Fruit fly (Drosophila melanogaster): ENCODE results near the gene pira.

pira gene

DNA sequence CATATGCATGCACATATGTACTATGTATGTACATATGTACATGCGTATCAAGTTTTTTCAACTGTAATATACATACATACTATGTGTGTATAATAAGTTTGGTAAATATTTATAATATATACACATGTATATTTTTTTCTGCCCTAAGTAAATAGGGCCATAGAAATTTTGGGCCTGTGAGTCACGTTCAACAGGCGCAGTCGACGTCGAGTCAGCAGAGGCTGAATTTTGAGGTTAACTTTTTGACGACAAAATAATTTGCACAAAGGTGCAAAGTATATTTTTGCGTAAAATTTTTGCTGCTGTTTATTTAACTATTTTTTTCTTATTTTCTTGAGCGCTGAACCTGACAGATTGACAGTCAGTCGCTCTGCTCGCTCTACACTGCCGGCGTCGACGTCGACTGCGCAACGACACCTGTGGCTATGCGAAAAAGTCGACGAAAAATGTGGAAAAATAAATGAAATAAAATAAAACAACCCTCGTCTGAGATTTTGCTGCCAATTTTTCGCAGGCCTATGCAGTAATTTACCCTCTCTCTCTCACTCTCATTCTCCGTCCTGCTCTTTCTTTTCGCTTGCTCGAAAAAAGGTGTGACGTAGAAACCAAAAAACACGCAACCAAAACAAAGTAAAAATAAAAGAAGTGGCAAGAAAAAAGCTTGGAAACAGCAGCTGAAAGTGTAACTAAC lies 13.4 kb downstream of the pira start (continued):
- peak; percentile 24 for TF ChIP-seq CG6813 (GFP tag; optimal IDR thresholded peaks at IDR 0.05)
- TF ChIP-seq rib (GFP tag; IDR thresholded peaks at IDR 0.05): 0 out of 2 replicates have a peak, but pooled peaks have one; percentile 16
- no peak for TF ChIP-seq CG2875 (GFP tag; optimal IDR thresholded peaks at IDR 0.05)
- peak; percentile 6 for TF ChIP-seq Max (GFP tag; optimal IDR thresholded peaks at IDR 0.05)
- no peak for TF ChIP-seq CG7839 (tag; optimal IDR thresholded peaks at IDR 0.05)
- peak; percentile 77 for TF ChIP-seq bigmax (GFP tag; optimal IDR thresholded peaks at IDR 0.05)
- peak; percentile 78 for TF ChIP-seq Med (GFP tag)
- TF ChIP-seq schlank (tag; optimal IDR thresholded peaks at IDR 0.05): peak; percentile 6
- peak; percentile 4 for TF ChIP-seq MTF-1 (GFP tag; optimal IDR thresholded peaks at IDR 0.05; ENCODE audit: borderline replicate concordance)

DNA sequence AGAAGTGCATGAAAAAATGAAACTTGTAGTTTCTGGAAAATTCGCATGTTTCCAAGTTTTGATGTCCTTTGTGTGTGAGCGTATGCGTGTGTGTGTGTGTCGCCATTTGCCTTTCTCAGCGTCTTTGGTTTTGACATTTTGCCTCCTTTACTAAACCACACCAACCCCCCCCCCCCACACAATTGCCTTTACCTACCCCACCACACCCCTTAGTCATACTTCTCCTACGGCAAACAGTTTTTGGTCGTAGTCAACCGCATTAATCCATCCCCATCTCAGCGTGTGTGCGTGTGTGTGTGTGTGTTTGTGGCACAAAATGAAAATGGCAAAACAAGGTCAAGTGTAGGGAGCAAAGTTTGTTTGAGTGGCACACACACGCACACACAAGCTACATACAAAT lies 14.4 kb downstream of the pira start:
- TF ChIP-seq Awh (GFP tag; IDR thresholded peaks at IDR 0.05): no peak
- no peak for TF ChIP-seq CG18764 (GFP tag; optimal IDR thresholded peaks at IDR 0.05)
- peak; percentile 66 for TF ChIP-seq CG5180 (GFP tag; optimal IDR thresholded peaks at IDR 0.05)
- TF ChIP-seq CG31224 (GFP tag; IDR thresholded peaks at IDR 0.05): 0 out of 2 replicates have a peak, but pooled peaks have one; percentile 5
- no peak for TF ChIP-seq sqz (GFP tag; optimal IDR thresholded peaks at IDR 0.05)
- no peak for TF ChIP-seq Med (GFP tag)
- no peak for TF ChIP-seq HLH4C (GFP tag; IDR thresholded peaks at IDR 0.05; ENCODE audit: partially characterized antibody)
- TF ChIP-seq ash1 (GFP tag; optimal IDR thresholded peaks at IDR 0.05): peak; percentile 44
- peak; percentile 90 for TF ChIP-seq crol (GFP tag; IDR thresholded peaks at IDR 0.05)
- no peak for TF ChIP-seq CG6689 (GFP tag; IDR thresholded peaks at IDR 0.05)
- TF ChIP-seq lilli (GFP tag; optimal IDR thresholded peaks at IDR 0.05): no peak
- TF ChIP-seq wek (GFP tag; optimal IDR thresholded peaks at IDR 0.05): no peak
- TF ChIP-seq chinmo (GFP tag; IDR thresholded peaks at IDR 0.05; ENCODE audit: partially characterized antibody): 0 out of 4 replicates have a peak, but pooled peaks have one; percentile 61
- no peak for TF ChIP-seq Asciz (GFP tag; optimal IDR thresholded peaks at IDR 0.05)
- TF ChIP-seq al (GFP tag; IDR thresholded peaks at IDR 0.05): no peak
- no peak for TF ChIP-seq CG8765 (GFP tag; IDR thresholded peaks at IDR 0.05)
- peak; percentile 71 for TF ChIP-seq abd-A (tag; optimal IDR thresholded peaks at IDR 0.05)
- no peak for TF ChIP-seq dan (GFP tag; IDR thresholded peaks at IDR 0.05)
- no peak for TF ChIP-seq Hsf (GFP tag; optimal IDR thresholded peaks at IDR 0.05)
- no peak for TF ChIP-seq CG14441 (GFP tag; IDR thresholded peaks at IDR 0.05)
- no peak for TF ChIP-seq Rx (GFP tag; IDR thresholded peaks at IDR 0.05)
- peak; percentile 37 for TF ChIP-seq pros (GFP tag; optimal IDR thresholded peaks at IDR 0.05)
- TF ChIP-seq cg (GFP tag; optimal IDR thresholded peaks at IDR 0.05): peak; percentile 53
- TF ChIP-seq ewg (GFP tag; optimal IDR thresholded peaks at IDR 0.05): no peak
- 0 out of 2 replicates have a peak, but pooled peaks have one; percentile 10 for TF ChIP-seq Ptx1 (GFP tag; IDR thresholded peaks at IDR 0.05)
- no peak for TF ChIP-seq CG2129 (GFP tag; IDR thresholded peaks at IDR 0.05; ENCODE audit: partially characterized antibody)
- TF ChIP-seq fd3F (GFP tag; optimal IDR thresholded peaks at IDR 0.05): no peak
- TF ChIP-seq h (optimal IDR thresholded peaks at IDR 0.05): no peak
- no peak for TF ChIP-seq knrl (GFP tag; IDR thresholded peaks at IDR 0.05; ENCODE audit: partially characterized antibody)
- TF ChIP-seq CG31441 (GFP tag; IDR thresholded peaks at IDR 0.05): no peak

Measured in whole organism, embryonic.